Fruit fly (Drosophila melanogaster) whole organism, pupa: Measurements from ENCODE around the gene CG14187.

Experiments
- CG12605 ChIP-seq: fragments of 200-800 bp; sonication (Bioruptor generic); IDR thresholded peaks from 2 replicates; pipeline ENCODE4 v1.3.6; 2022; ENCODE audit warnings: missing biosample characterization, missing genetic modification characterization
- CG34367 ChIP-seq: fragments of 200-800 bp; sonication (Bioruptor generic); optimal IDR thresholded peaks from 2 replicates; lab custom pipeline; 2018; ENCODE audit warnings: missing biosample characterization, mild to moderate bottlenecking, missing genetic modification characterization
- CG8159 ChIP-seq: fragments of 200-800 bp; sonication (Bioruptor generic); optimal IDR thresholded peaks from 3 replicates; lab custom pipeline; 2018; ENCODE audit warnings: missing biosample characterization, mild to moderate bottlenecking, missing genetic modification characterization, moderate library complexity

- no peak for TF ChIP-seq CG12605 (GFP tag; lab: Robert Waterston, UW)
- TF ChIP-seq CG34367 (tag; lab: Kevin White, UChicago): no peak
- TF ChIP-seq CG8159 (tag; lab: Kevin White, UChicago): no peak
Observed at dm6 chr3L:20085035-20085434, 27.6 kb downstream of the CG14187 start.
